Worm (Caenorhabditis elegans) whole organism, L3 larva: ENCODE data around the gene F40A3.3.

Experiments used
- ceh-16 ChIP-seq: sonication (generic microtip); optimal IDR thresholded peaks from 2 replicates; lab custom pipeline; 2017; ENCODE audit warnings: missing biosample characterization, missing genetic modification characterization
- ceh-28 ChIP-seq: fragments of 150-350 bp; optimal IDR thresholded peaks from 2 replicates; lab custom pipeline; 2014; ENCODE audit warnings: missing biosample characterization, missing genetic modification reagents, missing genetic modification characterization
- fkh-10 ChIP-seq: sonication (generic microtip); optimal IDR thresholded peaks from 2 replicates; lab custom pipeline; 2017; ENCODE audit warnings: missing biosample characterization, missing genetic modification reagents, missing genetic modification characterization
- mdl-1 ChIP-seq: fragments of 150-350 bp; optimal IDR thresholded peaks from 2 replicates; lab custom pipeline; 2014; ENCODE audit warnings: missing biosample characterization, missing genetic modification characterization
- nhr-237 ChIP-seq: fragments of 150-350 bp; optimal IDR thresholded peaks from 2 replicates; lab custom pipeline; 2014; ENCODE audit warnings: missing biosample characterization, missing genetic modification characterization
- nhr-28 ChIP-seq: fragments of 150-350 bp; optimal IDR thresholded peaks from 2 replicates; lab custom pipeline; 2014; ENCODE audit warnings: missing biosample characterization, missing genetic modification characterization
- ztf-11 ChIP-seq: fragments of 150-350 bp; optimal IDR thresholded peaks from 2 replicates; lab custom pipeline; 2014; ENCODE audit warnings: missing biosample characterization, missing genetic modification characterization

DNA sequence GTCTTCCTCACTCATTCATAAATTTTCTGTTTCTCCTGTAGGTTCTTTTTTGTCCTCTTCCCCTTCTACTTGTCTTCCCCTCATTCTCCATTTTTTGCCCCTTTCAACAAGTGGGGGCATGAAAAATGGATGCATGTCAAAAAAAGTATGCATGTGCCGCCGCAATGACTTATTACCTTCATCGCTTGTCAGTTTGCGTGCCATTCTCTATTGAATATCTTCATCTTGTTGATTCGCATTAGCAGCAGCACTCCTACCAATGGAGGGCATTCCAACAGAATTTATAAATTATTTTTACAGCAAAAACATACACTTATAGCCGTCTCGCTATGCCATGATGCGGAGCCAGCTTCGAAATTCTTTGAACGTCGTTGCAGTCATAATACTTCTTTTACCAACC lies 14.0 kb downstream of the F40A3.3 start, which contains the start of gene F40A3.1:
- no peak for TF ChIP-seq nhr-237 (tag; lab: Kevin White, UChicago)
- no peak for TF ChIP-seq fkh-10 (GFP tag; lab: Kevin White, UChicago)
- TF ChIP-seq nhr-28 = no peak
- TF ChIP-seq mdl-1 (tag; lab: Kevin White, UChicago) = no peak
- TF ChIP-seq ceh-16 (tag; lab: Kevin White, UChicago) = no peak
- TF ChIP-seq ceh-28 (tag; lab: Kevin White, UChicago) = no peak
- no peak for TF ChIP-seq ztf-11 (tag; lab: Kevin White, UChicago)
